Fruit fly (Drosophila melanogaster) whole organism, adult: ENCODE results near the gene CG9467.
A peak's percentile ranks its signal among the peaks of the same experiment; 100 is the strongest.

ENCODE experiments used
- CG11617 ChIP-seq: fragments of 200-800 bp; sonication (Bioruptor generic); optimal IDR thresholded peaks from 2 replicates; lab custom pipeline; 2017; ENCODE audit warnings: mild to moderate bottlenecking, missing biosample characterization, missing genetic modification reagents, missing genetic modification characterization
- CG12768 ChIP-seq: fragments of 200-800 bp; sonication (Bioruptor generic); optimal IDR thresholded peaks from 2 replicates; lab custom pipeline; 2017; ENCODE audit warnings: missing biosample characterization, missing genetic modification characterization, mild to moderate bottlenecking, moderate library complexity, missing genetic modification reagents
- CG14711 ChIP-seq: fragments of 200-800 bp; sonication (Bioruptor generic); optimal IDR thresholded peaks from 2 replicates; lab custom pipeline; 2018; ENCODE audit warnings: missing biosample characterization, mild to moderate bottlenecking, missing genetic modification characterization, moderate library complexity
- CG1620 ChIP-seq: fragments of 200-800 bp; sonication (Bioruptor generic); optimal IDR thresholded peaks from 2 replicates; lab custom pipeline; 2016; ENCODE audit warnings: missing biosample characterization, missing genetic modification characterization
- CG33017 ChIP-seq: fragments of 200-800 bp; sonication (Bioruptor generic); optimal IDR thresholded peaks from 2 replicates; lab custom pipeline; 2018; ENCODE audit warnings: missing biosample characterization, mild to moderate bottlenecking, missing genetic modification characterization, moderate library complexity
- CG5204 ChIP-seq: fragments of 200-800 bp; sonication (Bioruptor generic); optimal IDR thresholded peaks from 2 replicates; lab custom pipeline; 2016; ENCODE audit warnings: missing biosample characterization, missing genetic modification characterization
- CG7045 ChIP-seq: fragments of 200-800 bp; sonication (Bioruptor generic); optimal IDR thresholded peaks from 2 replicates; lab custom pipeline; 2017; ENCODE audit warnings: missing biosample characterization, mild to moderate bottlenecking, missing genetic modification characterization
- CG7101 ChIP-seq: fragments of 200-800 bp; sonication (Bioruptor generic); optimal IDR thresholded peaks from 2 replicates; lab custom pipeline; 2018; ENCODE audit warnings: missing biosample characterization, mild to moderate bottlenecking, missing genetic modification characterization, moderate library complexity
- Clk ChIP-seq: fragments of 200-800 bp; sonication (Bioruptor generic); optimal IDR thresholded peaks from 2 replicates; lab custom pipeline; 2017; ENCODE audit warnings: missing biosample characterization, missing genetic modification characterization
- Crg-1 ChIP-seq: fragments of 200-800 bp; sonication (Bioruptor generic); optimal IDR thresholded peaks from 2 replicates; lab custom pipeline; 2016; ENCODE audit warnings: missing biosample characterization, missing genetic modification characterization
- Hr96 ChIP-seq: fragments of 200-800 bp; sonication (Bioruptor generic); optimal IDR thresholded peaks from 2 replicates; lab custom pipeline; 2016; ENCODE audit warnings: missing biosample characterization, missing genetic modification characterization
- Mnt ChIP-seq: fragments of 200-800 bp; sonication (Bioruptor generic); optimal IDR thresholded peaks from 2 replicates; lab custom pipeline; 2016; ENCODE audit warnings: missing biosample characterization, mild to moderate bottlenecking, missing genetic modification characterization
- bab1 ChIP-seq: fragments of 200-800 bp; sonication (Bioruptor generic); optimal IDR thresholded peaks from 3 replicates; lab custom pipeline; 2019; ENCODE audit warnings: missing biosample characterization, mild to moderate bottlenecking, missing genetic modification characterization, moderate library complexity
- cic ChIP-seq: fragments of 200-800 bp; sonication (Bioruptor generic); optimal IDR thresholded peaks from 2 replicates; lab custom pipeline; 2017; ENCODE audit warnings: missing biosample characterization, mild to moderate bottlenecking, missing genetic modification characterization, moderate library complexity
- cnc ChIP-seq, 2 experiments: fragments of >200 bp; optimal IDR thresholded peaks; 2 replicates each; lab custom pipeline; 2017
- kay ChIP-seq: fragments of 200-800 bp; sonication (Bioruptor generic); peaks from one replicate; lab custom pipeline; 2016; ENCODE audit warnings: missing biosample characterization, missing genetic modification characterization, borderline replicate concordance
- ovo ChIP-seq: fragments of 200-800 bp; sonication (Bioruptor generic); optimal IDR thresholded peaks from 2 replicates; lab custom pipeline; 2016; ENCODE audit warnings: missing biosample characterization, missing genetic modification characterization
- pad ChIP-seq: fragments of 200-800 bp; sonication (Bioruptor generic); optimal IDR thresholded peaks from 3 replicates; lab custom pipeline; 2017; ENCODE audit warnings: missing biosample characterization, missing genetic modification characterization, mild to moderate bottlenecking, moderate library complexity, missing genetic modification reagents
- tj ChIP-seq: fragments of 200-800 bp; sonication (Bioruptor generic); optimal IDR thresholded peaks from 3 replicates; lab custom pipeline; 2017; ENCODE audit warnings: missing biosample characterization, mild to moderate bottlenecking, missing genetic modification characterization, moderate library complexity
- toe ChIP-seq: fragments of 200-800 bp; sonication (Bioruptor generic); optimal IDR thresholded peaks from 2 replicates; lab custom pipeline; 2016; ENCODE audit warnings: missing biosample characterization, missing genetic modification characterization

CG9467 gene

DNA sequence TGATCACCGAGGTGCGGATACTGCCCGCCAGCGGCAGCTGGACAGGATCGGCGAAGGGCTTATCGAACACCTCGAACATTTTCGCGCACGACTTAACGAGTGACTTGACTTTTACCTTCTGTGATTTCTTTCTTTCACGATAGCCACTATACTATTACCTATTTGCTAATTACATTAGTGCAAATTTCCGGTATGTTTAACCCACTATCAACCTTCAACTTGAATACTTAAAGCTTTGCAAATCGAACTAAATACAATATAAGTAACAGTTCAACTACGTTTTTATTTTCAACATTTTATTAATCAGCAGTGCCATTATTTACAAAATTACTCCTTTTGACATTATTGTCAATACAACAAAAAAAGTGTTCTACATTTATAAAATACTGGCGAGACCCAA is 16.1 kb upstream of the CG9467 start, which contains the start of gene CG16904:
TSS of gene CG16904 (minus strand) at position 101 of the 400 bp plus-strand sequence.
- TF ChIP-seq CG7045 (GFP tag; lab: Kevin White, UChicago) (no peak), Hr96 (GFP tag; lab: Kevin White, UChicago) (no peak), Crg-1 (no peak), cnc (optimal IDR thresholded peaks at IDR 0.05; lab: Kevin White, UChicago) (no peak), ovo (GFP tag; lab: Kevin White, UChicago) (no peak), Mnt (no peak)

DNA sequence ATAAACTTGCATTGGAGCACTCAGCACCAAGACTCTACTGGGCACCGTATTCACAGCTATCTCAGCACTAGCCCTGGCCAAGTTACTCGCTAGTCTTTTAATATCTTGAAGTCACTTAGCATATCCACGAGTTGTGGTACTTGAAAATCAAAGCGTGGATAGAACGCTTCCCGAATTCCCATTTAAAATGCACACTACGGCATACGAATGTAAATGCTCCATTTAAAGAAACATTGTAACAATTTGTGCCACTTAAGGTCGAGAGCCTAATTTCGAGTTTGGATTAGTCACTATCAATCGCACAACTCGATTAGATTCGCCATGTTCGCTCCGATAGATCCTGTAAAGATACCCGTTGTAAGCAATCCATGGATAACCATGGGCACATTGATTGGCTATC is 13.0 kb upstream of the CG9467 start, which contains the start of gene eloF:
TSS of gene eloF (plus strand) at position 301 of the 400 bp plus-strand sequence.
- TF ChIP-seq tj (no peak), CG7101 (tag; lab: Kevin White, UChicago) (no peak), kay (GFP tag; lab: Kevin White, UChicago) (no peak), CG1620 (GFP tag; lab: Kevin White, UChicago) (no peak), CG14711 (tag; lab: Kevin White, UChicago) (no peak), CG12768 (GFP tag; lab: Kevin White, UChicago) (no peak), cic (GFP tag; lab: Kevin White, UChicago) (no peak), Crg-1 (no peak), Hr96 (GFP tag; lab: Kevin White, UChicago) (no peak), CG7045 (GFP tag; lab: Kevin White, UChicago) (no peak)

DNA sequence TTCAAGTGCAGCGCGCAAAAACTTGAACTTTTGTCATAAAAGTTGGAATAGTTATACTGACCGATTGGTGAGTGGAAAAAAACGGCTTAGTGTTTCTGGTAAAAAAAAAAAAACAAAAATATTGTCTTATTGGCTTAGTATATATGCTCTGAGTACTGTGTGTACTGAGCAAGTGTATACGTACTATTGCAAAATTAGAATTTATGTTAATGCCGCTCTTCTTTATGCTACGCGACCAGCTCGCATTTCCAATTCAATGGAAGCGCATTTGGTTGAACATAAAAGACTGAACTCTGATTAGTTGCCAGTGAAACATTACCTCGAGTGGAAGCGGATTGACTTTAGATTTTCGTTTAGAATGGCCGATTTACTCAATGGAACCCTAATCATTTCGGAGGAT is 11.6 kb upstream of the CG9467 start, which contains the start of gene CG8534:
TSS of gene CG8534 (plus strand) at position 301 of the 400 bp plus-strand sequence.
- no peak for TF ChIP-seq cic (GFP tag; lab: Kevin White, UChicago)
- TF ChIP-seq Mnt: no peak
- no peak for TF ChIP-seq Crg-1
- no peak for TF ChIP-seq CG7045 (GFP tag; lab: Kevin White, UChicago)
- no peak for TF ChIP-seq pad (GFP tag; lab: Kevin White, UChicago)
- TF ChIP-seq kay (GFP tag; lab: Kevin White, UChicago): no peak
- TF ChIP-seq bab1 (GFP tag; lab: Kevin White, UChicago): no peak
- no peak for TF ChIP-seq Hr96 (GFP tag; lab: Kevin White, UChicago)
- no peak for TF ChIP-seq CG1620 (GFP tag; lab: Kevin White, UChicago)
- TF ChIP-seq CG14711 (tag; lab: Kevin White, UChicago): no peak

DNA sequence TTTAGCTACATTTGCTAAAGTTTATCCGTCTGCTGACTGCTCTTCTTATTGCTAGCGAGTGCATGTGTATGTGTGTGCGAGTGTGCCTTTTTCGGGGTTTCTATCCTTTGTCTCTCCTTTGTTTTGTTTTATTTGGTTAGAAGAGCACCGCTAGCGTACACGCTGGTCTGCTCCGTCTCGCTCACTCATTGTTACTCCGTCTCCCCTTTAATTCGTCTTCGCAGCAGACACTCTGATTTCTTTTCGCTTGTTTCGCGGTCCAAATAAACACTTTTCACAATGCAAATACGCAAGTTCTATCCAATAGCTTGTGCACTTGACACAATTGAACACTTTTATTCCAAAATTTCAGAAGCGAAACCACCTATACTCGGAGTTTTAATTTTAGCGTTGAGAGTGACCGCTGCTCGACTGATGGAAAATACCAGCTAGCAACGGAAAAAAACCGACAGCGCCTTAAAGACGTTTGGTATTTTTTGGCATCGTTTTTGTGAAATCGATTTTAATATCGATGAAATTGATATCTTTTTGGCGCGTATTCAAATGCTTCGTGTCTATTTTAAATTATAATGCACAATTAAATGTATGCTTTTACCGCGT is 8.2 kb upstream of the CG9467 start, which contains the start of gene FBXO11:
TSS of gene FBXO11 (minus strand) at position 423 of the 600 bp plus-strand sequence.
- TF ChIP-seq cic (GFP tag; lab: Kevin White, UChicago) (peak; percentile 81), CG11617 (GFP tag; lab: Kevin White, UChicago) (peak; percentile 86), CG7101 (tag; lab: Kevin White, UChicago) (peak; percentile 19), CG12768 (GFP tag; lab: Kevin White, UChicago) (peak; percentile 79), ovo (GFP tag; lab: Kevin White, UChicago) (peak; percentile 2), kay (GFP tag; lab: Kevin White, UChicago) (no peak), cnc (optimal IDR thresholded peaks at IDR 0.05; lab: Kevin White, UChicago) (no peak), pad (GFP tag; lab: Kevin White, UChicago) (peak; percentile 87), Mnt (peak; percentile 67), Clk (GFP tag; lab: Kevin White, UChicago) (peak; percentile 37), Crg-1 (peak; percentile 36), bab1 (GFP tag; lab: Kevin White, UChicago) (no peak), CG1620 (GFP tag; lab: Kevin White, UChicago) (no peak), tj (peak; percentile 78), CG14711 (tag; lab: Kevin White, UChicago) (peak; percentile 32), Hr96 (GFP tag; lab: Kevin White, UChicago) (peak; percentile 67), CG5204 (GFP tag; lab: Kevin White, UChicago) (no peak), CG7045 (GFP tag; lab: Kevin White, UChicago) (peak; percentile 68), toe (no peak), CG33017 (tag; lab: Kevin White, UChicago) (peak; percentile 58)

DNA sequence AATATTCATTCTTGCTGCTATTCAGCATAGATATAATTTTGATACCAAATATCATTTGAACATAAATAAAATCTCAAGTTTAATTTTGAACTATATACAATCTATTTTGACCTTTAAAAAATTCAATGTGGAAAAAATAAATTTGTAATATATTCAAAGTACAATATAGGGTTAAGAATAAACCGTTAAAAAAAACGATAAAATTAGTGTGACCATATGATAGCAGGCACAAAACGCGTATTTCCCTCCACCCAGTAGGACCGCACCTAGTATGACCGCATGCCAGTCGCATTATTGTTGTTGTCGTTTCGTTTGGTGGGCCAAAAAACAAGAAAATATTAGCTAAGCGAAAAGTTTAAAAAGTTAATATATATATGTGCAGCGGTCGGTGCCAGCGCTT is 7.8 kb downstream of the CG9467 start, which contains the start of gene CG8516:
TSS of gene CG8516 (plus strand) at position 278 of the 400 bp plus-strand sequence.
- TF ChIP-seq bab1 (GFP tag; lab: Kevin White, UChicago) (peak; percentile 4), CG5204 (GFP tag; lab: Kevin White, UChicago) (no peak), CG14711 (tag; lab: Kevin White, UChicago) (peak; percentile 45), CG12768 (GFP tag; lab: Kevin White, UChicago) (no peak), CG7101 (tag; lab: Kevin White, UChicago) (peak; percentile 37), CG1620 (GFP tag; lab: Kevin White, UChicago) (no peak), tj (peak; percentile 29), CG11617 (GFP tag; lab: Kevin White, UChicago) (peak; percentile 26), Hr96 (GFP tag; lab: Kevin White, UChicago) (no peak), CG33017 (tag; lab: Kevin White, UChicago) (peak; percentile 28), cnc (optimal IDR thresholded peaks at IDR 0.05; lab: Kevin White, UChicago) (no peak), Crg-1 (no peak), kay (GFP tag; lab: Kevin White, UChicago) (no peak), cic (GFP tag; lab: Kevin White, UChicago) (no peak), CG7045 (GFP tag; lab: Kevin White, UChicago) (no peak), pad (GFP tag; lab: Kevin White, UChicago) (no peak), ovo (GFP tag; lab: Kevin White, UChicago) (no peak), Mnt (peak; percentile 25), toe (no peak), Clk (GFP tag; lab: Kevin White, UChicago) (no peak)
